Worm (Caenorhabditis elegans): Measurements from ENCODE around the gene T27E7.5.

DNA sequence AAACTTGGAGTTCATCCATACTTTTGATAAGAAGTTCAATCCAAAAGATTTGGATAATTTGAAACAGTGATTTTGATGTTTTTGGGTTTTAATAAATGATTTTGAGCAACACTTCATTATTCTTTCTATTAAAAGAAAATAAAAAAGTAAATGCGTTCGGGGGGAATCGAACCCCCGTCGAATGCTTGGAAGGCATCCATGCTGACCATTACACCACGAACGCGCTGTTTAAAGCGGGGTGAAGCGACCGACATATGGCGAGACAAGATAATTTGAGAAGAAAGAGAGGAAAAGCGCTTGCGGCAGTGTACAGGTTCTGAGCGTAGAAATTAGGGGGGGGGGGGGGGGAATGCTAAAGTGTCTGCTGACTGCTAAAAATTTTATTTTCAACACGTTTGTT, 39.5 kb downstream of the T27E7.5 start:
- TF ChIP-seq dao-5 (tag; optimal IDR thresholded peaks at IDR 0.05): no peak
- TF ChIP-seq W03F9.2 (tag; optimal IDR thresholded peaks at IDR 0.05): no peak
- TF ChIP-seq him-1 (tag; optimal IDR thresholded peaks at IDR 0.05): no peak
